Fruit fly (Drosophila melanogaster) whole organism, embryonic: ENCODE results near the gene Vlet.

Source experiments
- Adf1 ChIP-seq: fragments of 200-800 bp; sonication (Bioruptor generic); IDR thresholded peaks from 2 replicates; pipeline ENCODE4 v1.3.6; 2022; ENCODE audit warnings: missing biosample characterization, missing genetic modification characterization
- Aef1 ChIP-seq: fragments of 200-800 bp; sonication (Bioruptor generic); IDR thresholded peaks from 3 replicates; pipeline ENCODE4 v1.3.6; 2022; ENCODE audit warnings: missing biosample characterization, missing genetic modification characterization
- Asciz ChIP-seq: fragments of 200-800 bp; sonication (Bioruptor generic); optimal IDR thresholded peaks from 2 replicates; lab custom pipeline; 2017; ENCODE audit warnings: missing biosample characterization, mild to moderate bottlenecking, missing genetic modification characterization, missing genetic modification reagents
- CG10462 ChIP-seq: fragments of 200-800 bp; sonication (Bioruptor generic); optimal IDR thresholded peaks from 2 replicates; lab custom pipeline; 2016; ENCODE audit warnings: missing biosample characterization, missing genetic modification characterization
- CG10654 ChIP-seq: fragments of 200-800 bp; sonication (Bioruptor generic); optimal IDR thresholded peaks from 2 replicates; lab custom pipeline; 2016; ENCODE audit warnings: missing biosample characterization, missing genetic modification characterization
- CG11560 ChIP-seq: fragments of 200-800 bp; sonication (Bioruptor generic); IDR thresholded peaks from 3 replicates; pipeline ENCODE4 v1.3.6; 2022; ENCODE audit warnings: missing biosample characterization, missing genetic modification characterization
- CG12155 ChIP-seq: fragments of 200-800 bp; sonication (Bioruptor generic); optimal IDR thresholded peaks from 3 replicates; lab custom pipeline; 2016; ENCODE audit warnings: missing biosample characterization, missing genetic modification characterization
- CG12659 ChIP-seq: fragments of 200-800 bp; sonication (Bioruptor generic); optimal IDR thresholded peaks from 3 replicates; lab custom pipeline; 2017; ENCODE audit warnings: mild to moderate bottlenecking, missing biosample characterization, missing genetic modification reagents, missing genetic modification characterization
- CG15696 ChIP-seq: fragments of 200-800 bp; sonication (Bioruptor generic); optimal IDR thresholded peaks from 2 replicates; lab custom pipeline; 2019; ENCODE audit warnings: missing biosample characterization, mild to moderate bottlenecking, missing genetic modification characterization, moderate library complexity
- CG17186 ChIP-seq: fragments of 200-800 bp; sonication (Bioruptor generic); optimal IDR thresholded peaks from 3 replicates; lab custom pipeline; 2017; ENCODE audit warnings: missing biosample characterization, missing genetic modification reagents, missing genetic modification characterization
- CG17612 ChIP-seq: fragments of 200-800 bp; sonication (Bioruptor generic); IDR thresholded peaks from 2 replicates; pipeline ENCODE4 v1.3.6; 2022; ENCODE audit warnings: missing biosample characterization, missing genetic modification characterization
- CG2120 ChIP-seq: fragments of 200-800 bp; sonication (Bioruptor generic); optimal IDR thresholded peaks from 3 replicates; lab custom pipeline; 2016; ENCODE audit warnings: missing biosample characterization, missing genetic modification characterization
- CG2875 ChIP-seq: fragments of 200-800 bp; sonication (Bioruptor generic); optimal IDR thresholded peaks from 2 replicates; lab custom pipeline; 2017; ENCODE audit warnings: missing biosample characterization, mild to moderate bottlenecking, missing genetic modification characterization, missing genetic modification reagents
- CG31441 ChIP-seq: fragments of 200-800 bp; sonication (Bioruptor generic); IDR thresholded peaks from 2 replicates; pipeline ENCODE4 v1.3.6; 2022; ENCODE audit warnings: missing biosample characterization, missing genetic modification characterization
- CG34224 ChIP-seq: fragments of 200-800 bp; sonication (Bioruptor generic); IDR thresholded peaks from 3 replicates; pipeline ENCODE4 v1.3.6; 2022; ENCODE audit warnings: missing biosample characterization, missing genetic modification characterization; ENCODE audit not compliant: partially characterized antibody
- CG34376 ChIP-seq: fragments of 200-800 bp; sonication (Bioruptor generic); optimal IDR thresholded peaks from 2 replicates; lab custom pipeline; 2018; ENCODE audit warnings: missing biosample characterization, mild to moderate bottlenecking, missing genetic modification characterization
- CG6683 ChIP-seq: fragments of 200-800 bp; sonication (Bioruptor generic); optimal IDR thresholded peaks from 2 replicates; lab custom pipeline; 2017; ENCODE audit warnings: missing biosample characterization, mild to moderate bottlenecking, missing genetic modification characterization, missing genetic modification reagents
- CG8359 ChIP-seq: fragments of 200-800 bp; sonication (Bioruptor generic); optimal IDR thresholded peaks from 2 replicates; lab custom pipeline; 2017; ENCODE audit warnings: missing biosample characterization, mild to moderate bottlenecking, missing genetic modification characterization, borderline replicate concordance
- CG9817 ChIP-seq: fragments of 200-800 bp; sonication (Bioruptor generic); optimal IDR thresholded peaks from 2 replicates; lab custom pipeline; 2018; ENCODE audit warnings: missing biosample characterization, mild to moderate bottlenecking, missing genetic modification characterization, moderate library complexity
- CG9932 ChIP-seq: fragments of 200-800 bp; sonication (Bioruptor generic); IDR thresholded peaks from 2 replicates; pipeline ENCODE4 v1.3.6; 2022; ENCODE audit warnings: missing biosample characterization, missing genetic modification characterization
- Dref ChIP-seq: fragments of 200-800 bp; sonication (Bioruptor generic); IDR thresholded peaks from 2 replicates; pipeline ENCODE4 v1.3.6; 2022; ENCODE audit warnings: missing biosample characterization, missing genetic modification characterization
- H15 ChIP-seq: fragments of 200-800 bp; sonication (Bioruptor generic); IDR thresholded peaks from 3 replicates; pipeline ENCODE4 v1.3.6; 2022; ENCODE audit warnings: missing biosample characterization, missing genetic modification characterization
- HLH54F ChIP-seq: fragments of 200-800 bp; sonication (Bioruptor generic); optimal IDR thresholded peaks from 3 replicates; lab custom pipeline; 2016; ENCODE audit warnings: missing biosample characterization, missing genetic modification characterization
- Hr51 ChIP-seq, 2 experiments: fragments of 200-800 bp; sonication (Bioruptor generic); optimal IDR thresholded peaks; 2 replicates in 1 of 2; 3 replicates in 1 of 2; lab custom pipeline; 2016 to 2018; ENCODE audit warnings: missing biosample characterization in 2 of 2, missing genetic modification characterization in 2 of 2, mild to moderate bottlenecking in 1 of 2, moderate library complexity in 1 of 2
- Meics ChIP-seq: fragments of 200-800 bp; sonication (Bioruptor generic); optimal IDR thresholded peaks from 2 replicates; lab custom pipeline; 2017; ENCODE audit warnings: missing biosample characterization, mild to moderate bottlenecking, missing genetic modification characterization
- Mes4 ChIP-seq: fragments of 200-800 bp; sonication (Bioruptor generic); optimal IDR thresholded peaks from 2 replicates; lab custom pipeline; 2016; ENCODE audit warnings: missing biosample characterization, missing genetic modification characterization
- PHDP ChIP-seq: fragments of 200-800 bp; sonication (Bioruptor generic); optimal IDR thresholded peaks from 3 replicates; lab custom pipeline; 2018; ENCODE audit warnings: missing biosample characterization, mild to moderate bottlenecking, missing genetic modification characterization, moderate library complexity
- Pdp1 ChIP-seq, 2 experiments: fragments of 200-800 bp; sonication (Bioruptor generic); optimal IDR thresholded peaks; 3 replicates each; lab custom pipeline; 2016; ENCODE audit warnings: missing biosample characterization in 2 of 2, missing genetic modification characterization in 2 of 2, mild to moderate bottlenecking in 1 of 2, moderate library complexity in 1 of 2
- Rfx ChIP-seq: fragments of 200-800 bp; sonication (Bioruptor generic); IDR thresholded peaks from 2 replicates; pipeline ENCODE4 v1.3.6; 2022; ENCODE audit warnings: missing biosample characterization, missing genetic modification characterization
- ab ChIP-seq: fragments of 200-800 bp; sonication (Bioruptor generic); optimal IDR thresholded peaks from 2 replicates; lab custom pipeline; 2016; ENCODE audit warnings: missing biosample characterization, missing genetic modification characterization
- ara ChIP-seq: fragments of 200-800 bp; sonication (Bioruptor generic); IDR thresholded peaks from 2 replicates; pipeline ENCODE4 v1.3.6; 2022; ENCODE audit warnings: missing biosample characterization, missing genetic modification characterization
- cas ChIP-seq: fragments of 200-800 bp; sonication (Bioruptor generic); IDR thresholded peaks from 2 replicates; pipeline ENCODE4 v1.3.6; 2022; ENCODE audit warnings: missing biosample characterization, missing genetic modification characterization
- chif ChIP-seq, 2 experiments: fragments of 200-800 bp; sonication (Bioruptor generic); optimal IDR thresholded peaks; 3 replicates each; lab custom pipeline; 2016; ENCODE audit warnings: missing biosample characterization in 2 of 2, missing genetic modification characterization in 2 of 2
- chinmo ChIP-seq: fragments of 200-800 bp; sonication (Bioruptor generic); IDR thresholded peaks from 4 replicates; pipeline ENCODE4 v1.3.6; 2022; ENCODE audit warnings: missing biosample characterization, missing genetic modification characterization; ENCODE audit not compliant: partially characterized antibody
- dimm ChIP-seq: fragments of 200-800 bp; sonication (Bioruptor generic); IDR thresholded peaks from 2 replicates; pipeline ENCODE4 v1.3.6; 2022; ENCODE audit warnings: missing biosample characterization, missing genetic modification characterization
- dpn ChIP-seq, 2 experiments: fragments of 200-800 bp; sonication (Bioruptor generic); optimal IDR thresholded peaks; 3 replicates each; lab custom pipeline; 2016; ENCODE audit warnings: missing biosample characterization in 2 of 2, missing genetic modification characterization in 2 of 2
- dysf ChIP-seq: fragments of 200-800 bp; sonication (Bioruptor generic); IDR thresholded peaks from 3 replicates; pipeline ENCODE4 v1.3.6; 2022; ENCODE audit warnings: missing biosample characterization, missing genetic modification characterization
- eve ChIP-seq, 2 experiments: fragments of >200 bp; optimal IDR thresholded peaks; 2 replicates each; lab custom pipeline; 2017; ENCODE audit warnings: missing biosample characterization in 2 of 2, missing genetic modification characterization in 2 of 2
- fd3F ChIP-seq: fragments of 200-800 bp; sonication (Bioruptor generic); optimal IDR thresholded peaks from 2 replicates; lab custom pipeline; 2018; ENCODE audit warnings: missing biosample characterization, mild to moderate bottlenecking, missing genetic modification characterization, moderate library complexity
- kah ChIP-seq: fragments of 200-800 bp; sonication (Bioruptor generic); optimal IDR thresholded peaks from 2 replicates; lab custom pipeline; 2018; ENCODE audit warnings: missing biosample characterization, mild to moderate bottlenecking, missing genetic modification characterization
- knrl ChIP-seq: fragments of 200-800 bp; sonication (Bioruptor generic); IDR thresholded peaks from 3 replicates; pipeline ENCODE4 v1.3.6; 2022; ENCODE audit warnings: missing biosample characterization, missing genetic modification characterization; ENCODE audit not compliant: partially characterized antibody
- nmo ChIP-seq: fragments of 200-800 bp; sonication (Bioruptor generic); optimal IDR thresholded peaks from 2 replicates; lab custom pipeline; 2018; ENCODE audit warnings: missing biosample characterization, mild to moderate bottlenecking, missing genetic modification characterization, moderate library complexity
- row ChIP-seq: fragments of 200-800 bp; sonication (Bioruptor generic); IDR thresholded peaks from 3 replicates; pipeline ENCODE4 v1.3.6; 2022; ENCODE audit warnings: missing biosample characterization, missing genetic modification characterization
- sc ChIP-seq, 3 experiments: fragments of >200 bp in 2 of 3; fragments of 200-800 bp in 1 of 3; sonication (Bioruptor generic) in 1 of 3; optimal IDR thresholded peaks; 2 replicates in 2 of 3; 3 replicates in 1 of 3; lab custom pipeline; 2017; ENCODE audit warnings: mild to moderate bottlenecking in 1 of 3, missing biosample characterization in 1 of 3, missing genetic modification characterization in 1 of 3, missing genetic modification reagents in 1 of 3
- sens-2 ChIP-seq: fragments of 200-800 bp; sonication (Bioruptor generic); IDR thresholded peaks from 2 replicates; pipeline ENCODE4 v1.3.6; 2022; ENCODE audit warnings: missing biosample characterization, missing genetic modification characterization
- stwl ChIP-seq: fragments of 200-800 bp; sonication (Bioruptor generic); optimal IDR thresholded peaks from 3 replicates; lab custom pipeline; 2018; ENCODE audit warnings: missing biosample characterization, mild to moderate bottlenecking, missing genetic modification characterization, moderate library complexity
- tgo ChIP-seq: fragments of 200-800 bp; sonication (Bioruptor generic); IDR thresholded peaks from 3 replicates; pipeline ENCODE4 v1.3.6; 2022; ENCODE audit warnings: missing biosample characterization, missing genetic modification characterization
- usp ChIP-seq: fragments of >200 bp; optimal IDR thresholded peaks from 2 replicates; lab custom pipeline; 2017; ENCODE audit warnings: missing biosample characterization, missing genetic modification characterization
- vfl ChIP-seq: fragments of 200-800 bp; sonication (Bioruptor generic); optimal IDR thresholded peaks from 2 replicates; lab custom pipeline; 2016; ENCODE audit warnings: missing biosample characterization, missing genetic modification characterization
- zfh1 ChIP-seq: fragments of 200-800 bp; sonication (Bioruptor generic); IDR thresholded peaks from 3 replicates; pipeline ENCODE4 v1.3.6; 2022; ENCODE audit warnings: missing biosample characterization, missing genetic modification characterization

Gene Vlet

dm6 chrX:11659080-11659479 is 19.3 kb downstream of the Vlet start (continued):
- TF ChIP-seq cas (GFP tag; lab: Robert Waterston, UW), result no peak
- peak; percentile 47 for TF ChIP-seq PHDP (tag; lab: Kevin White, UChicago)
- TF ChIP-seq CG9932 (GFP tag; lab: Robert Waterston, UW), result no peak
- TF ChIP-seq CG9817 (tag; lab: Kevin White, UChicago), result no peak
- no peak for TF ChIP-seq vfl (GFP tag; lab: Kevin White, UChicago)
- no peak for TF ChIP-seq CG17186 (GFP tag; lab: Kevin White, UChicago)
- TF ChIP-seq kah (GFP tag; lab: Kevin White, UChicago), result peak; percentile 7
- peak; percentile 41; the same call in 1 of the 2 replicates for TF ChIP-seq ara (GFP tag; lab: Robert Waterston, UW)
- no peak for TF ChIP-seq CG2120 (GFP tag; lab: Kevin White, UChicago)
- TF ChIP-seq tgo, result peak; percentile 61; the same call in 2 of the 3 replicates
- no peak for TF ChIP-seq Mes4 (GFP tag; lab: Kevin White, UChicago)
- peak; percentile 52 for TF ChIP-seq row
- no peak for TF ChIP-seq CG6683 (GFP tag; lab: Kevin White, UChicago)
- TF ChIP-seq CG34224 (GFP tag; lab: Robert Waterston, UW), result no peak
- TF ChIP-seq ab (GFP tag; lab: Kevin White, UChicago), result no peak
- peak; percentile 27; the same call in 1 of the 2 replicates for TF ChIP-seq Rfx (GFP tag; lab: Robert Waterston, UW)
- TF ChIP-seq CG8359, result peak; percentile 19
- no peak for TF ChIP-seq knrl (GFP tag; lab: Robert Waterston, UW)
- 0 out of 3 replicates have a peak, but pooled peaks have one; percentile 15 for TF ChIP-seq zfh1 (GFP tag; lab: Robert Waterston, UW)
- no peak for TF ChIP-seq chinmo (GFP tag; lab: Robert Waterston, UW)
- 0 out of 3 replicates have a peak, but pooled peaks have one; percentile 28 for TF ChIP-seq CG11560
- TF ChIP-seq dpn (GFP tag; optimal IDR thresholded peaks at IDR 0.05; lab: Kevin White, UChicago), result peak in 1 of 2 experiments; percentile 22
- TF ChIP-seq Aef1 (GFP tag; lab: Robert Waterston, UW), result no peak
- TF ChIP-seq CG10654, result peak; percentile 21
- no peak for TF ChIP-seq Meics (GFP tag; lab: Kevin White, UChicago)
- peak; percentile 55 for TF ChIP-seq Asciz
- TF ChIP-seq sens-2 (GFP tag; lab: Robert Waterston, UW), result no peak
- TF ChIP-seq eve (GFP tag; optimal IDR thresholded peaks at IDR 0.05; lab: Kevin White, UChicago), result peak in 1 of 2 experiments; percentile 67
- no peak for TF ChIP-seq CG15696 (tag; lab: Kevin White, UChicago)
- TF ChIP-seq nmo (GFP tag; lab: Kevin White, UChicago), result peak; percentile 58
- TF ChIP-seq CG10462, result no peak
- no peak for TF ChIP-seq H15 (GFP tag; lab: Robert Waterston, UW)
- no peak for TF ChIP-seq usp
- TF ChIP-seq HLH54F, result no peak
- TF ChIP-seq stwl, result no peak
- no peak for TF ChIP-seq CG17612
- TF ChIP-seq dysf, result peak; percentile 60
- TF ChIP-seq CG12659 (GFP tag; lab: Kevin White, UChicago), result peak; percentile 33
- no peak for TF ChIP-seq CG12155 (GFP tag; lab: Kevin White, UChicago)
- no peak for TF ChIP-seq sc (optimal IDR thresholded peaks at IDR 0.05; lab: Kevin White, UChicago)
- peak; percentile 20 for TF ChIP-seq sc (GFP tag; optimal IDR thresholded peaks at IDR 0.05; lab: Kevin White, UChicago)
- TF ChIP-seq Pdp1 (GFP tag; optimal IDR thresholded peaks at IDR 0.05; lab: Kevin White, UChicago), result no peak
- TF ChIP-seq dimm (GFP tag; lab: Robert Waterston, UW), result no peak
- peak in 1 of 2 experiments; percentile 75 for TF ChIP-seq Hr51 (GFP tag; optimal IDR thresholded peaks at IDR 0.05; lab: Kevin White, UChicago)
- TF ChIP-seq CG2875 (GFP tag; lab: Kevin White, UChicago), result no peak
- TF ChIP-seq CG34376 (GFP tag; lab: Kevin White, UChicago), result no peak
- no peak for TF ChIP-seq fd3F (GFP tag; lab: Kevin White, UChicago)
- TF ChIP-seq chif (GFP tag; optimal IDR thresholded peaks at IDR 0.05; lab: Kevin White, UChicago), result no peak
- no peak; the same call in none of the 2 replicates for TF ChIP-seq CG31441 (GFP tag; lab: Robert Waterston, UW)
- no peak for TF ChIP-seq Dref (GFP tag; lab: Robert Waterston, UW)
- no peak for TF ChIP-seq Adf1 (GFP tag; lab: Robert Waterston, UW)
